Worm (Caenorhabditis elegans): ENCODE data around the gene D1054.3.

The D1054.3 gene

ce11 chrV:10758658-10759057 is 12.6 kb upstream of the D1054.3 start, which contains the start of gene F28H7.8:
Gene F28H7.8, plus strand, starts transcription at chrV:10758958.
- TF ChIP-seq blmp-1 (tag; optimal IDR thresholded peaks at IDR 0.05; ENCODE audit: insufficient read depth), result peak; percentile 27
- TF ChIP-seq sma-9 (GFP tag; optimal IDR thresholded peaks at IDR 0.05), result no peak
- no peak for TF ChIP-seq sma-9 (tag; optimal IDR thresholded peaks at IDR 0.05)
- peak; percentile 21 for TF ChIP-seq nhr-25 (tag; optimal IDR thresholded peaks at IDR 0.05)
- no peak for TF ChIP-seq nhr-23 (tag; optimal IDR thresholded peaks at IDR 0.05)
- no peak for TF ChIP-seq nhr-10 (tag; optimal IDR thresholded peaks at IDR 0.05)

ce11 chrV:10760839-10761238 is 10.4 kb upstream of the D1054.3 start:
- TF ChIP-seq mbf-1 (tag; optimal IDR thresholded peaks at IDR 0.05) (no peak), nhr-25 (tag; optimal IDR thresholded peaks at IDR 0.05) (peak; percentile 31)

- TF ChIP-seq R02D3.7 (tag; optimal IDR thresholded peaks at IDR 0.05) (no peak), lin-13 (GFP tag; optimal IDR thresholded peaks at IDR 0.05) (no peak), elt-1 (tag; optimal IDR thresholded peaks at IDR 0.05) (no peak)
Measured at ce11 chrV:10762695-10763094, 8.6 kb upstream of the D1054.3 start, which contains the start of gene sre-6. Gene sre-6, minus strand, starts transcription at chrV:10762795.

- TF ChIP-seq peb-1 (tag; optimal IDR thresholded peaks at IDR 0.05) (no peak), sma-9 (GFP tag; optimal IDR thresholded peaks at IDR 0.05) (no peak), sma-9 (tag; optimal IDR thresholded peaks at IDR 0.05) (no peak), fos-1 (tag; optimal IDR thresholded peaks at IDR 0.05) (no peak), ztf-11 (tag; optimal IDR thresholded peaks at IDR 0.05) (no peak), nhr-23 (tag; optimal IDR thresholded peaks at IDR 0.05) (no peak), nhr-10 (tag; optimal IDR thresholded peaks at IDR 0.05) (no peak), crh-2 (tag; optimal IDR thresholded peaks at IDR 0.05) (no peak), Y55F3AM.14 (GFP tag; optimal IDR thresholded peaks at IDR 0.05) (no peak), F13H6.1 (tag; optimal IDR thresholded peaks at IDR 0.05) (no peak), sma-3 (GFP tag; optimal IDR thresholded peaks at IDR 0.05) (no peak), mab-5 (tag; optimal IDR thresholded peaks at IDR 0.05) (no peak), ama-1 (optimal IDR thresholded peaks at IDR 0.05) (no peak), unc-62 (GFP tag; optimal IDR thresholded peaks at IDR 0.05) (no peak), elt-3 (tag; optimal IDR thresholded peaks at IDR 0.05) (no peak)
Measured at ce11 chrV:10764066-10764465, 7.2 kb upstream of the D1054.3 start, which contains the start of gene ocr-1. Gene ocr-1, plus strand, starts transcription at chrV:10764366.

ce11 chrV:10768892-10769291 is 2.4 kb upstream of the D1054.3 start:
- TF ChIP-seq nhr-21 (tag; optimal IDR thresholded peaks at IDR 0.05), result no peak
- no peak for TF ChIP-seq F13H6.1 (tag; optimal IDR thresholded peaks at IDR 0.05)
- no peak for TF ChIP-seq nhr-237 (tag; optimal IDR thresholded peaks at IDR 0.05)
- no peak for TF ChIP-seq mab-5 (tag; optimal IDR thresholded peaks at IDR 0.05)
- TF ChIP-seq ztf-1 (GFP tag; conservative IDR thresholded peaks at IDR 0.05), result no peak
- TF ChIP-seq aly-2 (tag; optimal IDR thresholded peaks at IDR 0.05), result no peak
- TF ChIP-seq ceh-16 (tag; optimal IDR thresholded peaks at IDR 0.05), result no peak
- no peak for TF ChIP-seq fos-1 (tag; optimal IDR thresholded peaks at IDR 0.05)
- no peak for TF ChIP-seq nhr-10 (tag; optimal IDR thresholded peaks at IDR 0.05)
- TF ChIP-seq egl-27 (tag; optimal IDR thresholded peaks at IDR 0.05), result no peak
- no peak for TF ChIP-seq ceh-82 (tag; optimal IDR thresholded peaks at IDR 0.05)
- no peak for TF ChIP-seq nhr-12 (tag; optimal IDR thresholded peaks at IDR 0.05)

- peak in 1 of 2 experiments; percentile 36 for TF ChIP-seq lsy-2 (tag; optimal IDR thresholded peaks at IDR 0.05)
- TF ChIP-seq skn-1 (tag; optimal IDR thresholded peaks at IDR 0.05), result peak; percentile 81
- TF ChIP-seq nhr-11 (tag; optimal IDR thresholded peaks at IDR 0.05), result no peak
- TF ChIP-seq crh-2 (tag; optimal IDR thresholded peaks at IDR 0.05), result peak; percentile 24
- TF ChIP-seq nhr-77 (tag; optimal IDR thresholded peaks at IDR 0.05), result no peak
- no peak for TF ChIP-seq nhr-10 (tag; optimal IDR thresholded peaks at IDR 0.05)
- TF ChIP-seq ztf-11 (tag; optimal IDR thresholded peaks at IDR 0.05), result no peak
- TF ChIP-seq C34F6.9 (tag; optimal IDR thresholded peaks at IDR 0.05), result peak; percentile 50
Measured at ce11 chrV:10770026-10770425, 1.2 kb upstream of the D1054.3 start, which contains the start of the genes D1054.1 and pas-2. Gene D1054.1, minus strand, starts transcription at chrV:10770217. Gene pas-2, plus strand, starts transcription at chrV:10770368.
